Fruit fly (Drosophila melanogaster) whole organism, embryonic: ENCODE data around the gene Pex10.

Source experiments
- B-H1 ChIP-seq: fragments of 200-800 bp; sonication (Bioruptor generic); IDR thresholded peaks from 3 replicates; pipeline ENCODE4 v1.3.6; 2022; ENCODE audit warnings: missing biosample characterization, missing genetic modification characterization
- Bdp1 ChIP-seq: fragments of 200-800 bp; sonication (Bioruptor generic); optimal IDR thresholded peaks from 3 replicates; lab custom pipeline; 2016; ENCODE audit warnings: missing biosample characterization, missing genetic modification characterization
- C15 ChIP-seq: fragments of 200-800 bp; sonication (Bioruptor generic); IDR thresholded peaks from 3 replicates; pipeline ENCODE4 v1.3.6; 2022; ENCODE audit warnings: missing biosample characterization, missing genetic modification characterization
- CG10979 ChIP-seq: fragments of 200-800 bp; sonication (Bioruptor generic); optimal IDR thresholded peaks from 2 replicates; lab custom pipeline; 2018; ENCODE audit warnings: missing biosample characterization, mild to moderate bottlenecking, missing genetic modification characterization, moderate library complexity
- CG11560 ChIP-seq: fragments of 200-800 bp; sonication (Bioruptor generic); IDR thresholded peaks from 3 replicates; pipeline ENCODE4 v1.3.6; 2022; ENCODE audit warnings: missing biosample characterization, missing genetic modification characterization
- CG14050 ChIP-seq: fragments of 200-800 bp; sonication (Bioruptor generic); IDR thresholded peaks from 3 replicates; pipeline ENCODE4 v1.3.6; 2022; ENCODE audit warnings: missing biosample characterization, missing genetic modification characterization
- CG1529 ChIP-seq: fragments of 200-800 bp; sonication (Bioruptor generic); optimal IDR thresholded peaks from 3 replicates; lab custom pipeline; 2018; ENCODE audit warnings: missing biosample characterization, missing genetic modification characterization
- CG15601 ChIP-seq: fragments of 200-800 bp; sonication (Bioruptor generic); optimal IDR thresholded peaks from 3 replicates; lab custom pipeline; 2019; ENCODE audit warnings: missing biosample characterization, mild to moderate bottlenecking, missing genetic modification characterization, moderate library complexity
- CG17568 ChIP-seq: fragments of 200-800 bp; sonication (Bioruptor generic); optimal IDR thresholded peaks from 2 replicates; lab custom pipeline; 2018; ENCODE audit warnings: missing biosample characterization, mild to moderate bottlenecking, missing genetic modification characterization, moderate library complexity
- CG17802 ChIP-seq: fragments of 200-800 bp; sonication (Bioruptor generic); optimal IDR thresholded peaks from 2 replicates; lab custom pipeline; 2018; ENCODE audit warnings: missing biosample characterization, mild to moderate bottlenecking, missing genetic modification characterization, moderate library complexity
- CG1832 ChIP-seq: fragments of 200-800 bp; sonication (Bioruptor generic); optimal IDR thresholded peaks from 2 replicates; lab custom pipeline; 2017; ENCODE audit warnings: missing biosample characterization, mild to moderate bottlenecking, missing genetic modification characterization, inconsistent platforms
- CG2875 ChIP-seq: fragments of 200-800 bp; sonication (Bioruptor generic); optimal IDR thresholded peaks from 2 replicates; lab custom pipeline; 2017; ENCODE audit warnings: missing biosample characterization, mild to moderate bottlenecking, missing genetic modification characterization, missing genetic modification reagents
- CG2889 ChIP-seq: fragments of 200-800 bp; sonication (Bioruptor generic); IDR thresholded peaks from 3 replicates; pipeline ENCODE4 v1.3.6; 2022; ENCODE audit warnings: missing biosample characterization, missing genetic modification characterization
- CG31365 ChIP-seq: fragments of 200-800 bp; sonication (Bioruptor generic); optimal IDR thresholded peaks from 2 replicates; lab custom pipeline; 2018; ENCODE audit warnings: missing biosample characterization, mild to moderate bottlenecking, missing genetic modification characterization
- CG5245 ChIP-seq: fragments of 200-800 bp; sonication (Bioruptor generic); optimal IDR thresholded peaks from 3 replicates; lab custom pipeline; 2016; ENCODE audit warnings: missing biosample characterization, missing genetic modification characterization
- CG6175 ChIP-seq: fragments of 200-800 bp; sonication (Bioruptor generic); IDR thresholded peaks from 3 replicates; pipeline ENCODE4 v1.3.6; 2022; ENCODE audit warnings: missing biosample characterization, missing genetic modification characterization
- CG7839 ChIP-seq: fragments of 200-800 bp; sonication (Bioruptor generic); optimal IDR thresholded peaks from 3 replicates; lab custom pipeline; 2018; ENCODE audit warnings: missing biosample characterization, mild to moderate bottlenecking, missing genetic modification characterization, moderate library complexity
- CG7963 ChIP-seq: fragments of 200-800 bp; sonication (Bioruptor generic); IDR thresholded peaks from 3 replicates; pipeline ENCODE4 v1.3.6; 2022; ENCODE audit warnings: missing biosample characterization, missing genetic modification characterization; ENCODE audit not compliant: partially characterized antibody
- Dek ChIP-seq: fragments of 200-800 bp; sonication (Bioruptor generic); optimal IDR thresholded peaks from 3 replicates; lab custom pipeline; 2019; ENCODE audit warnings: missing biosample characterization, mild to moderate bottlenecking, missing genetic modification characterization, moderate library complexity
- Fer1 ChIP-seq: fragments of 200-800 bp; sonication (Bioruptor generic); optimal IDR thresholded peaks from 2 replicates; lab custom pipeline; 2017; ENCODE audit warnings: missing biosample characterization, mild to moderate bottlenecking, missing genetic modification characterization
- Hr39 ChIP-seq: fragments of >200 bp; optimal IDR thresholded peaks from 2 replicates; lab custom pipeline; 2017
- Lpt ChIP-seq: fragments of >200 bp; optimal IDR thresholded peaks from 2 replicates; lab custom pipeline; 2018; ENCODE audit warnings: missing biosample characterization, missing genetic modification characterization
- NK7.1 ChIP-seq: fragments of 200-800 bp; sonication (Bioruptor generic); optimal IDR thresholded peaks from 3 replicates; lab custom pipeline; 2016; ENCODE audit warnings: missing biosample characterization, missing genetic modification characterization
- Nf-YA ChIP-seq: fragments of 200-800 bp; sonication (Bioruptor generic); IDR thresholded peaks from 2 replicates; pipeline ENCODE4 v1.3.6; 2022; ENCODE audit warnings: missing biosample characterization, missing genetic modification characterization
- Nf-YB ChIP-seq: fragments of 200-800 bp; sonication (Bioruptor generic); optimal IDR thresholded peaks from 3 replicates; lab custom pipeline; 2019; ENCODE audit warnings: missing biosample characterization, mild to moderate bottlenecking, missing genetic modification characterization, moderate library complexity
- Oli ChIP-seq: fragments of 200-800 bp; sonication (Bioruptor generic); optimal IDR thresholded peaks from 2 replicates; lab custom pipeline; 2018; ENCODE audit warnings: missing biosample characterization, mild to moderate bottlenecking, missing genetic modification characterization, moderate library complexity
- Sox102F ChIP-seq: fragments of 200-800 bp; sonication (Bioruptor generic); optimal IDR thresholded peaks from 2 replicates; lab custom pipeline; 2018; ENCODE audit warnings: missing biosample characterization, mild to moderate bottlenecking, missing genetic modification characterization, moderate library complexity
- Trl ChIP-seq, 3 experiments: fragments of >200 bp in 2 of 3; fragments of 200-800 bp in 1 of 3; sonication (Bioruptor generic) in 1 of 3; optimal IDR thresholded peaks; 2 replicates in 1 of 3; 3 replicates in 2 of 3; lab custom pipeline; 2016 to 2017; ENCODE audit warnings: missing biosample characterization in 1 of 3, missing genetic modification characterization in 1 of 3
- Xrp1 ChIP-seq: fragments of 200-800 bp; sonication (Bioruptor generic); IDR thresholded peaks from 2 replicates; pipeline ENCODE4 v1.3.6; 2022; ENCODE audit warnings: missing biosample characterization, missing genetic modification characterization
- ab ChIP-seq: fragments of 200-800 bp; sonication (Bioruptor generic); optimal IDR thresholded peaks from 2 replicates; lab custom pipeline; 2016; ENCODE audit warnings: missing biosample characterization, missing genetic modification characterization
- ac ChIP-seq: fragments of 200-800 bp; sonication (Bioruptor generic); optimal IDR thresholded peaks from 3 replicates; lab custom pipeline; 2017; ENCODE audit warnings: missing biosample characterization, mild to moderate bottlenecking, missing genetic modification characterization
- ara ChIP-seq: fragments of 200-800 bp; sonication (Bioruptor generic); IDR thresholded peaks from 2 replicates; pipeline ENCODE4 v1.3.6; 2022; ENCODE audit warnings: missing biosample characterization, missing genetic modification characterization
- bab2 ChIP-seq: fragments of 200-800 bp; sonication (Bioruptor generic); optimal IDR thresholded peaks from 2 replicates; lab custom pipeline; 2016; ENCODE audit warnings: missing biosample characterization, missing genetic modification characterization
- br ChIP-seq: fragments of >200 bp; optimal IDR thresholded peaks from 2 replicates; lab custom pipeline; 2017
- caup ChIP-seq: fragments of 200-800 bp; sonication (Bioruptor generic); optimal IDR thresholded peaks from 3 replicates; lab custom pipeline; 2017; ENCODE audit warnings: missing biosample characterization, mild to moderate bottlenecking, missing genetic modification characterization, moderate library complexity; ENCODE audit not compliant: severe bottlenecking
- chn ChIP-seq: fragments of 200-800 bp; sonication (Bioruptor generic); optimal IDR thresholded peaks from 2 replicates; lab custom pipeline; 2016; ENCODE audit warnings: missing biosample characterization, missing genetic modification characterization
- dati ChIP-seq: fragments of 200-800 bp; sonication (Bioruptor generic); IDR thresholded peaks from 2 replicates; pipeline ENCODE4 v1.3.6; 2022; ENCODE audit warnings: missing biosample characterization, missing genetic modification characterization
- fu2 ChIP-seq: fragments of 200-800 bp; sonication (Bioruptor generic); optimal IDR thresholded peaks from 2 replicates; lab custom pipeline; 2016; ENCODE audit warnings: missing biosample characterization, missing genetic modification characterization
- kah ChIP-seq: fragments of 200-800 bp; sonication (Bioruptor generic); optimal IDR thresholded peaks from 2 replicates; lab custom pipeline; 2018; ENCODE audit warnings: missing biosample characterization, mild to moderate bottlenecking, missing genetic modification characterization
- lbe ChIP-seq: fragments of 200-800 bp; sonication (Bioruptor generic); optimal IDR thresholded peaks from 2 replicates; lab custom pipeline; 2016; ENCODE audit warnings: missing biosample characterization, mild to moderate bottlenecking, missing genetic modification characterization
- mam ChIP-seq: fragments of 200-800 bp; sonication (Bioruptor generic); optimal IDR thresholded peaks from 3 replicates; lab custom pipeline; 2016; ENCODE audit warnings: missing biosample characterization, missing genetic modification characterization
- odd ChIP-seq: fragments of 200-800 bp; sonication (Bioruptor generic); optimal IDR thresholded peaks from 2 replicates; lab custom pipeline; 2017; ENCODE audit warnings: missing biosample characterization, mild to moderate bottlenecking, missing genetic modification characterization
- org-1 ChIP-seq: fragments of 200-800 bp; sonication (Bioruptor generic); optimal IDR thresholded peaks from 2 replicates; lab custom pipeline; 2017; ENCODE audit warnings: missing biosample characterization, missing genetic modification characterization
- peb ChIP-seq: fragments of 200-800 bp; sonication (Bioruptor generic); IDR thresholded peaks from 2 replicates; pipeline ENCODE4 v1.3.6; 2022; ENCODE audit warnings: missing biosample characterization, missing genetic modification characterization
- repo ChIP-seq: fragments of 200-800 bp; sonication (Bioruptor generic); optimal IDR thresholded peaks from 2 replicates; lab custom pipeline; 2016; ENCODE audit warnings: missing biosample characterization, missing genetic modification characterization
- so ChIP-seq: fragments of 200-800 bp; sonication (Bioruptor generic); IDR thresholded peaks from 3 replicates; pipeline ENCODE4 v1.3.6; 2022; ENCODE audit warnings: missing biosample characterization, missing genetic modification characterization
- sob ChIP-seq: fragments of 200-800 bp; sonication (Bioruptor generic); IDR thresholded peaks from 2 replicates; pipeline ENCODE4 v1.3.6; 2022; ENCODE audit warnings: missing biosample characterization, missing genetic modification characterization
- tap ChIP-seq: fragments of 200-800 bp; optimal IDR thresholded peaks from 3 replicates; lab custom pipeline; 2019; ENCODE audit warnings: missing biosample characterization, mild to moderate bottlenecking, missing genetic modification characterization, moderate library complexity
- ttk ChIP-seq: fragments of 200-800 bp; sonication (Bioruptor generic); IDR thresholded peaks from 2 replicates; pipeline ENCODE4 v2.1.2; 2022; ENCODE audit warnings: missing biosample characterization, missing genetic modification characterization
- wor ChIP-seq: fragments of 200-800 bp; sonication (Bioruptor generic); IDR thresholded peaks from 2 replicates; pipeline ENCODE4 v1.3.6; 2022; ENCODE audit warnings: missing biosample characterization, missing genetic modification characterization
- z ChIP-seq: fragments of 200-800 bp; sonication (Bioruptor generic); IDR thresholded peaks from 3 replicates; pipeline ENCODE4 v1.3.6; 2022; ENCODE audit warnings: missing biosample characterization, missing genetic modification characterization

The Pex10 gene

dm6 chr3L:1558178-1558788 is at the start of gene Pex10, which contains the start of gene CG12099 (continued):
- TF ChIP-seq Trl (optimal IDR thresholded peaks at IDR 0.05; lab: Kevin White, UChicago) = no peak
- peak; percentile 49 for TF ChIP-seq Trl (GFP tag; optimal IDR thresholded peaks at IDR 0.05; lab: Kevin White, UChicago)
- peak; percentile 52 for TF ChIP-seq fu2
- TF ChIP-seq Hr39 = no peak
- TF ChIP-seq Lpt (GFP tag; lab: Kevin White, UChicago) = no peak
- TF ChIP-seq CG6175 (GFP tag; lab: Robert Waterston, UW) = peak; percentile 84
- TF ChIP-seq kah = peak; percentile 41
- TF ChIP-seq sob = peak; percentile 95
- TF ChIP-seq mam (GFP tag; lab: Kevin White, UChicago) = peak; percentile 78
- peak; percentile 82 for TF ChIP-seq lbe (GFP tag; lab: Kevin White, UChicago)
- TF ChIP-seq CG17802 = peak; percentile 45
- TF ChIP-seq Bdp1 (GFP tag; lab: Kevin White, UChicago) = peak; percentile 50
- TF ChIP-seq CG2875 (GFP tag; lab: Kevin White, UChicago) = peak; percentile 60
- TF ChIP-seq CG11560 (tag; lab: Robert Waterston, UW) = peak; percentile 83
- no peak for TF ChIP-seq z (GFP tag; lab: Robert Waterston, UW)
- peak; percentile 28 for TF ChIP-seq ac (GFP tag; lab: Kevin White, UChicago)
- TF ChIP-seq Fer1 (GFP tag; lab: Kevin White, UChicago) = peak; percentile 80
- TF ChIP-seq ab (GFP tag; lab: Kevin White, UChicago) = peak; percentile 24
- TF ChIP-seq ttk (GFP tag; lab: Robert Waterston, UW) = peak; percentile 83
- peak; percentile 87 for TF ChIP-seq ara (GFP tag; lab: Robert Waterston, UW)
- no peak for TF ChIP-seq CG1832 (GFP tag; lab: Kevin White, UChicago)
- peak; percentile 71 for TF ChIP-seq tap (tag; lab: Kevin White, UChicago)
- peak; percentile 85 for TF ChIP-seq Dek (tag; lab: Kevin White, UChicago)
- peak; percentile 86 for TF ChIP-seq so (GFP tag; lab: Robert Waterston, UW)
- no peak for TF ChIP-seq odd (GFP tag; lab: Kevin White, UChicago)
- TF ChIP-seq bab2 (GFP tag; lab: Kevin White, UChicago) = peak; percentile 69
- TF ChIP-seq CG17568 (GFP tag; lab: Kevin White, UChicago) = no peak
- peak; percentile 76 for TF ChIP-seq CG10979 (tag; lab: Kevin White, UChicago)
- TF ChIP-seq repo = no peak
- peak; percentile 84 for TF ChIP-seq CG14050 (GFP tag; lab: Robert Waterston, UW)
- TF ChIP-seq B-H1 (GFP tag; lab: Robert Waterston, UW) = peak; percentile 84
- TF ChIP-seq org-1 (GFP tag; lab: Kevin White, UChicago) = peak; percentile 66
- TF ChIP-seq Nf-YB = peak; percentile 72
- TF ChIP-seq CG5245 (GFP tag; lab: Kevin White, UChicago) = peak; percentile 56
- peak; percentile 84 for TF ChIP-seq CG15601 (tag; lab: Kevin White, UChicago)
- TF ChIP-seq CG7839 (tag; lab: Kevin White, UChicago) = peak; percentile 85
- TF ChIP-seq Oli (tag; lab: Kevin White, UChicago) = peak; percentile 73
- TF ChIP-seq CG2889 (GFP tag; lab: Robert Waterston, UW) = peak; percentile 79
- TF ChIP-seq dati (GFP tag; lab: Robert Waterston, UW) = 0 out of 2 replicates have a peak, but pooled peaks have one; percentile 48
- peak; percentile 78 for TF ChIP-seq wor
- TF ChIP-seq C15 (GFP tag; lab: Robert Waterston, UW) = peak; percentile 70; the same call in 2 of the 3 replicates
- peak; percentile 81 for TF ChIP-seq chn
- no peak for TF ChIP-seq Sox102F (GFP tag; lab: Kevin White, UChicago)
- peak; percentile 88 for TF ChIP-seq caup
- peak; percentile 93 for TF ChIP-seq Xrp1 (GFP tag; lab: Robert Waterston, UW)
- TF ChIP-seq Nf-YA = peak; percentile 66
- peak; percentile 51 for TF ChIP-seq CG1529
- TF ChIP-seq CG7963 (GFP tag; lab: Robert Waterston, UW) = peak; percentile 72
- TF ChIP-seq br = no peak
- TF ChIP-seq CG31365 = no peak
- TF ChIP-seq NK7.1 (GFP tag; lab: Kevin White, UChicago) = no peak
- peak; percentile 85 for TF ChIP-seq peb (GFP tag; lab: Robert Waterston, UW)
